Worm (Caenorhabditis elegans): ENCODE results near the gene C35D10.12.

The C35D10.12 gene

ce11 chrIII:4863127-4863526, 11.4 kb downstream of the C35D10.12 start, which contains the start of gene coq-8:
coq-8 (plus strand) TSS chrIII:4863427.
- TF ChIP-seq nhr-41 (GFP tag; IDR thresholded peaks at IDR 0.05) (no peak), mxl-2 (GFP tag; conservative IDR thresholded peaks at IDR 0.05) (no peak), ama-1 (optimal IDR thresholded peaks at IDR 0.05) (no peak), nhr-25 (tag; optimal IDR thresholded peaks at IDR 0.05; ENCODE audit: borderline replicate concordance, insufficient read depth) (no peak), nhr-6 (tag; optimal IDR thresholded peaks at IDR 0.05) (no peak), duxl-1 (tag; optimal IDR thresholded peaks at IDR 0.05; ENCODE audit: poor library complexity) (no peak), lin-39 (tag; optimal IDR thresholded peaks at IDR 0.05) (no peak), fos-1 (tag; optimal IDR thresholded peaks at IDR 0.05) (no peak), unc-62 (GFP tag; optimal IDR thresholded peaks at IDR 0.05 in 1 of 2) (no peak), unc-62 (tag; optimal IDR thresholded peaks at IDR 0.05) (no peak), vab-7 (GFP tag; IDR thresholded peaks at IDR 0.05) (no peak), aly-2 (tag; optimal IDR thresholded peaks at IDR 0.05) (no peak), nhr-28 (tag; optimal IDR thresholded peaks at IDR 0.05) (no peak), ces-1 (GFP tag; optimal IDR thresholded peaks at IDR 0.05) (no peak), mdt-29 (GFP tag; IDR thresholded peaks at IDR 0.05) (no peak), lim-7 (GFP tag; IDR thresholded peaks at IDR 0.05) (no peak), D1046.2 (GFP tag; IDR thresholded peaks at IDR 0.05) (no peak), F44E2.7 (GFP tag; IDR thresholded peaks at IDR 0.05) (no peak), jun-1 (tag; optimal IDR thresholded peaks at IDR 0.05) (no peak), hif-1 (tag; optimal IDR thresholded peaks at IDR 0.05) (no peak), nhr-42 (GFP tag; IDR thresholded peaks at IDR 0.05) (no peak)

- no peak for TF ChIP-seq lin-38 (GFP tag; IDR thresholded peaks at IDR 0.05)
- TF ChIP-seq ctbp-1 (GFP tag; IDR thresholded peaks at IDR 0.05): no peak
- no peak for TF ChIP-seq nhr-6 (tag; optimal IDR thresholded peaks at IDR 0.05)
- no peak for TF ChIP-seq daf-8 (GFP tag; IDR thresholded peaks at IDR 0.05)
- no peak for TF ChIP-seq unc-39 (tag; optimal IDR thresholded peaks at IDR 0.05)
- TF ChIP-seq Y5F2A.4 (GFP tag; optimal IDR thresholded peaks at IDR 0.05): no peak
- TF ChIP-seq nhr-237 (tag; optimal IDR thresholded peaks at IDR 0.05): no peak
- TF ChIP-seq D1046.2 (GFP tag; IDR thresholded peaks at IDR 0.05): no peak
- no peak for TF ChIP-seq pqm-1 (tag; optimal IDR thresholded peaks at IDR 0.05)
- TF ChIP-seq spr-1 (tag; optimal IDR thresholded peaks at IDR 0.05): no peak
- no peak for TF ChIP-seq nhr-11 (tag; optimal IDR thresholded peaks at IDR 0.05)
- TF ChIP-seq unc-130 (GFP tag; optimal IDR thresholded peaks at IDR 0.05): peak; percentile 50
- TF ChIP-seq lin-13 (GFP tag; optimal IDR thresholded peaks at IDR 0.05): no peak
- no peak for TF ChIP-seq ztf-7 (tag; optimal IDR thresholded peaks at IDR 0.05)
- TF ChIP-seq arid-1 (GFP tag; conservative IDR thresholded peaks at IDR 0.05): no peak
- TF ChIP-seq set-16 (GFP tag; IDR thresholded peaks at IDR 0.05): no peak
- no peak for TF ChIP-seq mep-1 (tag; optimal IDR thresholded peaks at IDR 0.05)
- no peak for TF ChIP-seq ceh-62 (tag; optimal IDR thresholded peaks at IDR 0.05)
- no peak for TF ChIP-seq dmd-8 (GFP tag; IDR thresholded peaks at IDR 0.05)
- peak; percentile 55 for TF ChIP-seq mes-2 (tag; optimal IDR thresholded peaks at IDR 0.05; ENCODE audit: poor library complexity, severe bottlenecking)
- TF ChIP-seq gei-8 (GFP tag; optimal IDR thresholded peaks at IDR 0.05): no peak
- TF ChIP-seq dmd-6 (GFP tag; IDR thresholded peaks at IDR 0.05): no peak
- no peak for TF ChIP-seq R02D3.7 (tag; optimal IDR thresholded peaks at IDR 0.05)
- no peak for TF ChIP-seq lin-15B (tag; optimal IDR thresholded peaks at IDR 0.05)
- no peak for TF ChIP-seq mdt-29 (GFP tag; IDR thresholded peaks at IDR 0.05)
- peak in 1 of 2 experiments; percentile 50 for TF ChIP-seq hif-1 (tag; optimal IDR thresholded peaks at IDR 0.05)
These were observed 12.7 kb downstream of the C35D10.12 start, which contains the start of the genes C35D10.10 and C35D10.5 for ce11 chrIII:4861744-4862401. C35D10.10 (minus strand) TSS chrIII:4861794. C35D10.5 (plus strand) TSS chrIII:4862351.
